Worm (Caenorhabditis elegans) whole organism, L2 larva: ENCODE measurements around the gene chst-1.

Experiments
- egl-27 ChIP-seq: sonication (generic microtip); optimal IDR thresholded peaks from 3 replicates; lab custom pipeline; 2017; ENCODE audit warnings: missing biosample characterization, missing genetic modification reagents, missing genetic modification characterization
- elt-3 ChIP-seq: sonication (generic microtip); optimal IDR thresholded peaks from 2 replicates; lab custom pipeline; 2017; ENCODE audit warnings: missing biosample characterization, missing genetic modification characterization
- lin-39 ChIP-seq: fragments of 150-350 bp; optimal IDR thresholded peaks from 2 replicates; lab custom pipeline; 2014; ENCODE audit warnings: missing biosample characterization, missing genetic modification reagents, missing genetic modification characterization
- mdl-1 ChIP-seq, 2 experiments: fragments of 150-350 bp in 1 of 2; sonication (generic microtip) in 1 of 2; optimal IDR thresholded peaks; 2 replicates each; lab custom pipeline; 2017; ENCODE audit warnings: missing biosample characterization in 2 of 2, missing genetic modification characterization in 2 of 2
- nhr-6 ChIP-seq: fragments of 150-350 bp; optimal IDR thresholded peaks from 2 replicates; lab custom pipeline; 2014; ENCODE audit warnings: missing biosample characterization, missing genetic modification characterization
- nhr-77 ChIP-seq: fragments of 150-350 bp; optimal IDR thresholded peaks from 2 replicates; lab custom pipeline; 2014; ENCODE audit warnings: missing biosample characterization, missing genetic modification characterization
- snpc-4 ChIP-seq: fragments of 150-350 bp; optimal IDR thresholded peaks from 2 replicates; lab custom pipeline; 2014; ENCODE audit warnings: missing biosample characterization, missing genetic modification characterization
- unc-39 ChIP-seq: fragments of 150-350 bp; optimal IDR thresholded peaks from 2 replicates; lab custom pipeline; 2014; ENCODE audit warnings: missing biosample characterization, missing genetic modification characterization

DNA sequence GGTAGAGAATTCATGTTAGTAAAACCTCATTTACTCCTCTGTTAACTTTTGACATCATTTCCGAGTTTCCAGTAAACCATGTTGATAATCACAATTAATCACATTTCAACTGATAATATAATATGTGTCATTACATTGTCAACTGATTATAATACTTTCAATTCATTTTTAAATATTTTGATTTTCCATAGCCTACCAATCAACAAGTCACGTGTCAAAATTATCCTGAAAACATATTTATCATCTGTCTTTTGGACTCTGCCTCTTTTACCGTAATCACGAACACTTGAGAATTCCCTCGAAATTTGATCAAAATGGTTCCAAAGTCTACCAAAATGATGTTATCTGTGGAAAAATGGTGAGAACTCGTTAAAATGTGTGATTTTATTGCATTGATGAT, 32.7 kb downstream of the chst-1 start:
- TF ChIP-seq unc-39 (tag; lab: Kevin White, UChicago) (no peak), nhr-77 (tag; lab: Kevin White, UChicago) (no peak), egl-27 (tag; lab: Kevin White, UChicago) (no peak), mdl-1 (tag; optimal IDR thresholded peaks at IDR 0.05; lab: Kevin White, UChicago) (no peak), lin-39 (tag; lab: Kevin White, UChicago) (no peak), nhr-6 (no peak), snpc-4 (no peak), elt-3 (tag; lab: Kevin White, UChicago) (no peak)
